Worm (Caenorhabditis elegans): Measurements from ENCODE around the gene mma-1.

Gene mma-1

ce11 chrV:12609526-12609925, 13.4 kb upstream of the mma-1 start, which contains the start of gene ZC116.1:
Gene ZC116.1 (plus strand): TSS chrV:12609826.
- no peak for TF ChIP-seq nhr-237 (tag; optimal IDR thresholded peaks at IDR 0.05)
- no peak for TF ChIP-seq ztf-4 (tag; optimal IDR thresholded peaks at IDR 0.05)
- TF ChIP-seq fkh-10 (GFP tag; optimal IDR thresholded peaks at IDR 0.05): no peak
- no peak for TF ChIP-seq lin-15B (tag; optimal IDR thresholded peaks at IDR 0.05)
- TF ChIP-seq eor-1 (tag; optimal IDR thresholded peaks at IDR 0.05): no peak
- no peak for TF ChIP-seq elt-2 (tag; optimal IDR thresholded peaks at IDR 0.05)
- TF ChIP-seq ceh-9 (tag; optimal IDR thresholded peaks at IDR 0.05): no peak
- no peak for TF ChIP-seq mml-1 (tag; optimal IDR thresholded peaks at IDR 0.05)
- no peak for TF ChIP-seq ceh-28 (tag; optimal IDR thresholded peaks at IDR 0.05)
- TF ChIP-seq nhr-28 (tag; optimal IDR thresholded peaks at IDR 0.05): no peak
- no peak for TF ChIP-seq zag-1 (tag; optimal IDR thresholded peaks at IDR 0.05)
- TF ChIP-seq elt-3 (tag; optimal IDR thresholded peaks at IDR 0.05): no peak
- TF ChIP-seq hmg-11 (tag; optimal IDR thresholded peaks at IDR 0.05): no peak
- TF ChIP-seq ama-1 (optimal IDR thresholded peaks at IDR 0.05): no peak

DNA sequence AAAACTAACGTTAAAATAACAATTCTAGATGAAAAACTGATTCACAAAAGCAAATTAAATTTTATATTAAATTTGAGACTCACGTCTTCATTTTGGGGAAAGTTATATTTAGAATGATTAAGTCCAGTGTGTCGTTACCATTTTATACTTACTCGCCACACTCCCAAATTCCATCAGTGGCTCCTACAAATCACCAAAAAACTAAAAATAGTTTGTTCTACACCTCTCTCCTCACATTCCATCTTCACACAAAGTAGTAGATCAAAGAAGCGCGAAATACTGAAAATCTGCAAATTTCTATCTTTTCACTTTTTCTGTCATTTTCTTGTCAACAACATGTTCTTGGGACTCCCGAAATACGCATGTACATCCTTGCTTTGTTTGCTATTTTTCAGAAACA, 12.8 kb upstream of the mma-1 start, which contains the start of gene ZC116.5:
ZC116.5 (minus strand) TSS at position 101 of the 400 bp plus-strand sequence.
- TF ChIP-seq R02D3.7 (tag; optimal IDR thresholded peaks at IDR 0.05) (no peak), nhr-67 (tag; optimal IDR thresholded peaks at IDR 0.05) (no peak), fkh-2 (tag; optimal IDR thresholded peaks at IDR 0.05) (no peak), nhr-28 (tag; optimal IDR thresholded peaks at IDR 0.05) (no peak), ceh-16 (tag; optimal IDR thresholded peaks at IDR 0.05) (no peak), jun-1 (tag; optimal IDR thresholded peaks at IDR 0.05) (no peak), zag-1 (tag; optimal IDR thresholded peaks at IDR 0.05) (no peak), pqm-1 (tag; optimal IDR thresholded peaks at IDR 0.05) (no peak), nhr-25 (tag; optimal IDR thresholded peaks at IDR 0.05) (no peak), aly-2 (tag; optimal IDR thresholded peaks at IDR 0.05) (no peak), ZK546.5 (tag; optimal IDR thresholded peaks at IDR 0.05) (no peak), daf-12 (tag; optimal IDR thresholded peaks at IDR 0.05) (no peak), elt-1 (tag; optimal IDR thresholded peaks at IDR 0.05) (no peak), egl-5 (tag; optimal IDR thresholded peaks at IDR 0.05) (no peak), nhr-77 (tag; optimal IDR thresholded peaks at IDR 0.05) (no peak), elt-2 (tag; optimal IDR thresholded peaks at IDR 0.05) (no peak), ztf-11 (tag; optimal IDR thresholded peaks at IDR 0.05) (no peak), ama-1 (optimal IDR thresholded peaks at IDR 0.05) (no peak)

- TF ChIP-seq ZK546.5 (tag; optimal IDR thresholded peaks at IDR 0.05) (no peak), nhr-77 (tag; optimal IDR thresholded peaks at IDR 0.05) (no peak), R02D3.7 (tag; optimal IDR thresholded peaks at IDR 0.05) (no peak), snpc-4 (tag; optimal IDR thresholded peaks at IDR 0.05) (no peak), egl-5 (tag; optimal IDR thresholded peaks at IDR 0.05) (no peak), zag-1 (tag; optimal IDR thresholded peaks at IDR 0.05) (no peak), ama-1 (optimal IDR thresholded peaks at IDR 0.05) (no peak)
Observed at ce11 chrV:12607113-12607512, 11.0 kb upstream of the mma-1 start, which contains the start of gene erg-28. Gene erg-28 (plus strand): TSS chrV:12607413.

- no peak for TF ChIP-seq elt-3 (tag; optimal IDR thresholded peaks at IDR 0.05)
- TF ChIP-seq lin-39 (tag; optimal IDR thresholded peaks at IDR 0.05): no peak
- TF ChIP-seq hmg-11 (tag; optimal IDR thresholded peaks at IDR 0.05): no peak
- no peak for TF ChIP-seq egl-5 (tag; optimal IDR thresholded peaks at IDR 0.05)
- TF ChIP-seq nhr-23 (tag; optimal IDR thresholded peaks at IDR 0.05): no peak
- no peak for TF ChIP-seq mml-1 (tag; optimal IDR thresholded peaks at IDR 0.05)
- TF ChIP-seq fkh-10 (GFP tag; optimal IDR thresholded peaks at IDR 0.05): no peak
- TF ChIP-seq nhr-67 (tag; optimal IDR thresholded peaks at IDR 0.05): no peak
- TF ChIP-seq ceh-82 (tag; optimal IDR thresholded peaks at IDR 0.05): no peak
- no peak for TF ChIP-seq unc-39 (tag; optimal IDR thresholded peaks at IDR 0.05)
- no peak for TF ChIP-seq unc-62 (GFP tag; optimal IDR thresholded peaks at IDR 0.05)
- no peak for TF ChIP-seq tbx-2 (tag; optimal IDR thresholded peaks at IDR 0.05)
- no peak for TF ChIP-seq pha-4 (tag; optimal IDR thresholded peaks at IDR 0.05)
- no peak for TF ChIP-seq skn-1 (tag; optimal IDR thresholded peaks at IDR 0.05)
- TF ChIP-seq ZK546.5 (tag; optimal IDR thresholded peaks at IDR 0.05): no peak
- TF ChIP-seq mdl-1 (tag; optimal IDR thresholded peaks at IDR 0.05): no peak
- TF ChIP-seq nhr-76 (tag; optimal IDR thresholded peaks at IDR 0.05): no peak
- TF ChIP-seq nhr-77 (tag; optimal IDR thresholded peaks at IDR 0.05): no peak
Observed at ce11 chrV:12601835-12602234, 5.7 kb upstream of the mma-1 start.

Data from whole organism, L3 larva.